Fruit fly (Drosophila melanogaster): ENCODE results near the gene CG8086.
A peak's percentile ranks its signal among the peaks of the same experiment; 100 is the strongest.

CG8086 gene

DNA sequence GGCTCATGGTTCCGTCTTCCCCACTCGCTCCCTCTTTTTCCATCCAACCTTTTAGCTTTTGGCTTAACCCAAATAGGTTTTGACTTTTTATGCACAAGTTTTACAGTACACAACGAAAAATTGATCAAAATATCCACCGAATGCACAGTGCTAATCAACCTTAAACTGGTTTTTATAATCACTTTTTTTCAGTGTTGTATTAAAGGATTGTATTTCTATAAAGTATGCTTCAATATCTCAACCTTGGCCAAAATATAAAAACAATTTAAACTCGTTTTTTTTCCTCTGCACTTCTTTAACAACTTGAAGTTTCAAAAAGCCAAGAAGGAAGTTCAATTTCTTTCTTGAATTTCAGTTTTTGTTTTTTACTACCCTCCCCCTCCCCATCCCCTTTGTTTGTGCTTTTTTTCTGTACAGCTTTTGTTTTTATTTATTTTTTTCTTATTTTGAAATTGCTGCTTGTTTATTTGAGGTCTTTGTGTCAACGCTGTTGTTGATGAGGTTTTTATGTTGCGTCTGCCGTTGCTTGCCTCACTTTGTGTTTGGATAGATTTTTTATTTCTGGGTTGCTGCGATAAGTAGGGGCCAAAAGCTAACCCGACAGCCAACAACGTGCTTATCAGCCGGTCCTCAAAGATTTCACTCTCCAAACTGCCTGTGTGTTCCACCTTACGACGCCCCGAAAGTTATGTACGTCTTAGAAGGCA is 27.8 kb upstream of the CG8086 start (continued):
- no peak for TF ChIP-seq H15 (GFP tag; IDR thresholded peaks at IDR 0.05)
- TF ChIP-seq NC2β (GFP tag; optimal IDR thresholded peaks at IDR 0.05): no peak
- TF ChIP-seq zfh1 (GFP tag; IDR thresholded peaks at IDR 0.05): no peak
- TF ChIP-seq Antp (GFP tag; optimal IDR thresholded peaks at IDR 0.05): no peak
- TF ChIP-seq CG14860 (GFP tag; IDR thresholded peaks at IDR 0.05; ENCODE audit: partially characterized antibody): no peak
- no peak for TF ChIP-seq CG18011 (GFP tag; optimal IDR thresholded peaks at IDR 0.05)
- TF ChIP-seq Dek (tag; optimal IDR thresholded peaks at IDR 0.05): no peak
- TF ChIP-seq nmo (GFP tag; optimal IDR thresholded peaks at IDR 0.05): peak; percentile 33
- TF ChIP-seq CG3407 (GFP tag; optimal IDR thresholded peaks at IDR 0.05): peak; percentile 17
- TF ChIP-seq CG2875 (GFP tag; optimal IDR thresholded peaks at IDR 0.05): no peak
- no peak for TF ChIP-seq Doc3 (GFP tag; IDR thresholded peaks at IDR 0.05; ENCODE audit: partially characterized antibody)
- TF ChIP-seq kni (GFP tag; optimal IDR thresholded peaks at IDR 0.05): peak; percentile 40
- TF ChIP-seq Aef1 (GFP tag; IDR thresholded peaks at IDR 0.05): no peak
- TF ChIP-seq Fer2 (tag; optimal IDR thresholded peaks at IDR 0.05): no peak
- no peak for TF ChIP-seq br (optimal IDR thresholded peaks at IDR 0.05)
- TF ChIP-seq unpg (GFP tag; optimal IDR thresholded peaks at IDR 0.05): peak; percentile 38
- TF ChIP-seq zf30C (GFP tag; optimal IDR thresholded peaks at IDR 0.05): no peak
- no peak for TF ChIP-seq repo (GFP tag; optimal IDR thresholded peaks at IDR 0.05)
- TF ChIP-seq CG12391 (tag; optimal IDR thresholded peaks at IDR 0.05): peak; percentile 17
- no peak for TF ChIP-seq hkb (optimal IDR thresholded peaks at IDR 0.05)
- TF ChIP-seq hkb (GFP tag; IDR thresholded peaks at IDR 0.05): no peak
- no peak for TF ChIP-seq TFAM (GFP tag; optimal IDR thresholded peaks at IDR 0.05)
- TF ChIP-seq CG14441 (GFP tag; IDR thresholded peaks at IDR 0.05): no peak
- TF ChIP-seq CG2712 (tag; optimal IDR thresholded peaks at IDR 0.05): peak; percentile 30
- no peak for TF ChIP-seq pho (GFP tag; optimal IDR thresholded peaks at IDR 0.05)
- no peak for TF ChIP-seq Ets97D (GFP tag; optimal IDR thresholded peaks at IDR 0.05)
- TF ChIP-seq Fer1 (GFP tag; optimal IDR thresholded peaks at IDR 0.05): peak; percentile 23
- TF ChIP-seq Camta (GFP tag; optimal IDR thresholded peaks at IDR 0.05): no peak
- no peak for TF ChIP-seq Tbp (GFP tag; optimal IDR thresholded peaks at IDR 0.05)
- TF ChIP-seq CG3163 (GFP tag; optimal IDR thresholded peaks at IDR 0.05): no peak
- no peak for TF ChIP-seq CoRest (tag; optimal IDR thresholded peaks at IDR 0.05)
- peak; percentile 27 for TF ChIP-seq lab (GFP tag; optimal IDR thresholded peaks at IDR 0.05)
- no peak for TF ChIP-seq CG15479 (GFP tag; optimal IDR thresholded peaks at IDR 0.05)
- peak in 1 of 2 experiments; percentile 37 for TF ChIP-seq Hr78 (GFP tag; optimal IDR thresholded peaks at IDR 0.05)
- TF ChIP-seq BtbVII (GFP tag; optimal IDR thresholded peaks at IDR 0.05): no peak
- no peak for TF ChIP-seq Sry-δ (GFP tag; optimal IDR thresholded peaks at IDR 0.05)
- peak; percentile 59 for TF ChIP-seq gem (tag; optimal IDR thresholded peaks at IDR 0.05)
- peak; percentile 3 for TF ChIP-seq Abd-B (GFP tag; optimal IDR thresholded peaks at IDR 0.05)
- TF ChIP-seq Neu2 (GFP tag; optimal IDR thresholded peaks at IDR 0.05; ENCODE audit: borderline replicate concordance): no peak
- TF ChIP-seq sens (GFP tag): peak; percentile 88
- TF ChIP-seq CG11247 (GFP tag; IDR thresholded peaks at IDR 0.05): no peak
- TF ChIP-seq bsh (GFP tag; optimal IDR thresholded peaks at IDR 0.05): peak in 1 of 2 experiments; percentile 61
- TF ChIP-seq CG10267 (tag; optimal IDR thresholded peaks at IDR 0.05): peak; percentile 3
- TF ChIP-seq NK7.1 (GFP tag; optimal IDR thresholded peaks at IDR 0.05): no peak
- TF ChIP-seq Oaz (GFP tag; IDR thresholded peaks at IDR 0.05): no peak
- TF ChIP-seq nom (GFP tag; optimal IDR thresholded peaks at IDR 0.05): no peak
- TF ChIP-seq phol (tag; optimal IDR thresholded peaks at IDR 0.05): peak; percentile 47
- TF ChIP-seq Kr (GFP tag; optimal IDR thresholded peaks at IDR 0.05): no peak
- TF ChIP-seq CG13123 (GFP tag; optimal IDR thresholded peaks at IDR 0.05): no peak
- peak; percentile 21 for TF ChIP-seq CG1603 (tag; optimal IDR thresholded peaks at IDR 0.05)

All from whole organism, embryonic.